Fruit fly (Drosophila melanogaster) whole organism, embryonic: ENCODE data around the gene crq.

Experiments
- Abd-B ChIP-seq: fragments of 200-800 bp; sonication (Bioruptor generic); optimal IDR thresholded peaks from 2 replicates; lab custom pipeline; 2018; ENCODE audit warnings: missing biosample characterization, mild to moderate bottlenecking, missing genetic modification characterization, moderate library complexity
- B-H1 ChIP-seq: fragments of 200-800 bp; sonication (Bioruptor generic); IDR thresholded peaks from 3 replicates; pipeline ENCODE4 v1.3.6; 2022; ENCODE audit warnings: missing biosample characterization, missing genetic modification characterization
- CG10209 ChIP-seq: fragments of 200-800 bp; sonication (Bioruptor generic); optimal IDR thresholded peaks from 3 replicates; lab custom pipeline; 2017; ENCODE audit warnings: missing biosample characterization, mild to moderate bottlenecking, missing genetic modification characterization, missing genetic modification reagents
- CG12155 ChIP-seq: fragments of 200-800 bp; sonication (Bioruptor generic); optimal IDR thresholded peaks from 3 replicates; lab custom pipeline; 2016; ENCODE audit warnings: missing biosample characterization, missing genetic modification characterization
- CG1233 ChIP-seq: fragments of 200-800 bp; sonication (Bioruptor generic); optimal IDR thresholded peaks from 4 replicates; lab custom pipeline; 2018; ENCODE audit warnings: missing biosample characterization, mild to moderate bottlenecking, missing genetic modification characterization
- CG12744 ChIP-seq: fragments of 200-800 bp; sonication (Bioruptor generic); optimal IDR thresholded peaks from 2 replicates; lab custom pipeline; 2016; ENCODE audit warnings: missing biosample characterization, missing genetic modification characterization
- CG13424 ChIP-seq: fragments of 200-800 bp; sonication (Bioruptor generic); optimal IDR thresholded peaks from 2 replicates; lab custom pipeline; 2019; ENCODE audit warnings: missing biosample characterization, mild to moderate bottlenecking, missing genetic modification characterization, moderate library complexity
- CG13894 ChIP-seq: fragments of 200-800 bp; sonication (Bioruptor generic); optimal IDR thresholded peaks from 3 replicates; lab custom pipeline; 2018; ENCODE audit warnings: missing biosample characterization, mild to moderate bottlenecking, missing genetic modification characterization, moderate library complexity
- CG14860 ChIP-seq: fragments of 200-800 bp; sonication (Bioruptor generic); IDR thresholded peaks from 3 replicates; pipeline ENCODE4 v1.3.6; 2022; ENCODE audit warnings: missing biosample characterization, missing genetic modification characterization; ENCODE audit not compliant: partially characterized antibody
- CG15601 ChIP-seq: fragments of 200-800 bp; sonication (Bioruptor generic); optimal IDR thresholded peaks from 3 replicates; lab custom pipeline; 2019; ENCODE audit warnings: missing biosample characterization, mild to moderate bottlenecking, missing genetic modification characterization, moderate library complexity
- CG16815 ChIP-seq: fragments of 200-800 bp; sonication (Bioruptor generic); optimal IDR thresholded peaks from 3 replicates; lab custom pipeline; 2017; ENCODE audit warnings: missing biosample characterization, mild to moderate bottlenecking, missing genetic modification characterization
- CG1792 ChIP-seq: fragments of 200-800 bp; sonication (Bioruptor generic); optimal IDR thresholded peaks from 2 replicates; lab custom pipeline; 2016; ENCODE audit warnings: missing biosample characterization, missing genetic modification characterization
- CG18262 ChIP-seq: fragments of 200-800 bp; optimal IDR thresholded peaks from 3 replicates; lab custom pipeline; 2019; ENCODE audit warnings: missing biosample characterization, mild to moderate bottlenecking, missing genetic modification characterization, moderate library complexity
- CG2129 ChIP-seq: fragments of 200-800 bp; sonication (Bioruptor generic); IDR thresholded peaks from 2 replicates; pipeline ENCODE4 v1.3.6; 2022; ENCODE audit warnings: missing biosample characterization, missing genetic modification characterization; ENCODE audit not compliant: partially characterized antibody
- CG2202 ChIP-seq: fragments of 200-800 bp; sonication (Bioruptor generic); optimal IDR thresholded peaks from 2 replicates; lab custom pipeline; 2018; ENCODE audit warnings: missing biosample characterization, mild to moderate bottlenecking, missing genetic modification characterization
- CG2889 ChIP-seq: fragments of 200-800 bp; sonication (Bioruptor generic); IDR thresholded peaks from 3 replicates; pipeline ENCODE4 v1.3.6; 2022; ENCODE audit warnings: missing biosample characterization, missing genetic modification characterization
- CG34224 ChIP-seq: fragments of 200-800 bp; sonication (Bioruptor generic); IDR thresholded peaks from 3 replicates; pipeline ENCODE4 v1.3.6; 2022; ENCODE audit warnings: missing biosample characterization, missing genetic modification characterization; ENCODE audit not compliant: partially characterized antibody
- CG34422 ChIP-seq: fragments of 200-800 bp; sonication (Bioruptor generic); IDR thresholded peaks from 3 replicates; pipeline ENCODE4 v1.3.6; 2022; ENCODE audit warnings: missing biosample characterization, missing genetic modification characterization
- CG6175 ChIP-seq: fragments of 200-800 bp; sonication (Bioruptor generic); IDR thresholded peaks from 3 replicates; pipeline ENCODE4 v1.3.6; 2022; ENCODE audit warnings: missing biosample characterization, missing genetic modification characterization
- CG8290 ChIP-seq, 3 experiments: fragments of 200-800 bp; sonication (Bioruptor generic); optimal IDR thresholded peaks; 2 replicates each; lab custom pipeline; 2016 to 2019; ENCODE audit warnings: missing biosample characterization in 3 of 3, missing genetic modification characterization in 3 of 3, mild to moderate bottlenecking in 2 of 3, moderate library complexity in 1 of 3
- CG8388 ChIP-seq: fragments of 200-800 bp; sonication (Bioruptor generic); optimal IDR thresholded peaks from 2 replicates; lab custom pipeline; 2019; ENCODE audit warnings: missing biosample characterization, mild to moderate bottlenecking, missing genetic modification characterization, moderate library complexity
- CG8924 ChIP-seq: fragments of 200-800 bp; optimal IDR thresholded peaks from 3 replicates; lab custom pipeline; 2019; ENCODE audit warnings: missing biosample characterization, mild to moderate bottlenecking, missing genetic modification characterization, moderate library complexity
- CkIIα-i1 ChIP-seq: fragments of 200-800 bp; sonication (Bioruptor generic); IDR thresholded peaks from 2 replicates; pipeline ENCODE4 v1.3.6; 2022; ENCODE audit warnings: missing biosample characterization, missing genetic modification characterization
- D ChIP-seq, 2 experiments: fragments of 200-800 bp in 1 of 2; fragments of >200 bp in 1 of 2; sonication (Bioruptor generic) in 1 of 2; optimal IDR thresholded peaks; 2 replicates in 1 of 2; 3 replicates in 1 of 2; lab custom pipeline; 2017; ENCODE audit warnings: mild to moderate bottlenecking in 1 of 2, missing biosample characterization in 1 of 2, missing genetic modification characterization in 1 of 2, missing genetic modification reagents in 1 of 2
- Elba2 ChIP-seq: fragments of 200-800 bp; sonication (Bioruptor generic); optimal IDR thresholded peaks from 3 replicates; lab custom pipeline; 2016; ENCODE audit warnings: missing biosample characterization, missing genetic modification characterization
- Gsc ChIP-seq: fragments of 200-800 bp; sonication (Bioruptor generic); IDR thresholded peaks from 2 replicates; pipeline ENCODE4 v1.3.6; 2022; ENCODE audit warnings: missing biosample characterization, missing genetic modification characterization
- H2.0 ChIP-seq: fragments of 200-800 bp; sonication (Bioruptor generic); IDR thresholded peaks from 2 replicates; pipeline ENCODE4 v1.3.6; 2022; ENCODE audit warnings: missing biosample characterization, missing genetic modification characterization
- MESR4 ChIP-seq: fragments of 200-800 bp; sonication (Bioruptor generic); optimal IDR thresholded peaks from 2 replicates; lab custom pipeline; 2018; ENCODE audit warnings: missing biosample characterization, mild to moderate bottlenecking, missing genetic modification characterization, moderate library complexity
- Mad ChIP-seq: fragments of 200-800 bp; sonication (Bioruptor generic); optimal IDR thresholded peaks from 2 replicates; lab custom pipeline; 2016; ENCODE audit warnings: missing biosample characterization, missing genetic modification characterization
- Mrtf ChIP-seq: fragments of 200-800 bp; sonication (Bioruptor generic); IDR thresholded peaks from 3 replicates; pipeline ENCODE4 v1.3.6; 2022; ENCODE audit warnings: missing biosample characterization, missing genetic modification characterization
- Spps ChIP-seq: fragments of 200-800 bp; sonication (Bioruptor generic); optimal IDR thresholded peaks from 2 replicates; lab custom pipeline; 2018; ENCODE audit warnings: missing biosample characterization, mild to moderate bottlenecking, missing genetic modification characterization
- ap ChIP-seq: fragments of 200-800 bp; sonication (Bioruptor generic); IDR thresholded peaks from 2 replicates; pipeline ENCODE4 v1.3.6; 2022; ENCODE audit warnings: missing biosample characterization, missing genetic modification characterization
- chif ChIP-seq, 2 experiments: fragments of 200-800 bp; sonication (Bioruptor generic); optimal IDR thresholded peaks; 3 replicates each; lab custom pipeline; 2016; ENCODE audit warnings: missing biosample characterization in 2 of 2, missing genetic modification characterization in 2 of 2
- dan ChIP-seq: fragments of 200-800 bp; sonication (Bioruptor generic); IDR thresholded peaks from 2 replicates; pipeline ENCODE4 v1.3.6; 2022; ENCODE audit warnings: missing biosample characterization, missing genetic modification characterization
- esg ChIP-seq: fragments of 200-800 bp; sonication (Bioruptor generic); conservative IDR thresholded peaks from 2 replicates; pipeline ENCODE4 v1.3.6; 2022; ENCODE audit warnings: missing biosample characterization, missing genetic modification characterization
- hkb ChIP-seq, 2 experiments: fragments of 200-800 bp in 1 of 2; fragments of >200 bp in 1 of 2; sonication (Bioruptor generic) in 1 of 2; IDR thresholded peaks in 1 of 2; optimal IDR thresholded peaks in 1 of 2; 2 replicates each; pipeline versions ENCODE4 v1.3.6 to Lab custom; 2017 to 2022; ENCODE audit warnings: missing biosample characterization in 1 of 2, missing genetic modification characterization in 1 of 2
- kni ChIP-seq: fragments of 200-800 bp; sonication (Bioruptor generic); optimal IDR thresholded peaks from 3 replicates; lab custom pipeline; 2017; ENCODE audit warnings: mild to moderate bottlenecking, missing biosample characterization, missing genetic modification reagents, missing genetic modification characterization
- lbe ChIP-seq: fragments of 200-800 bp; sonication (Bioruptor generic); optimal IDR thresholded peaks from 2 replicates; lab custom pipeline; 2016; ENCODE audit warnings: missing biosample characterization, mild to moderate bottlenecking, missing genetic modification characterization
- nmo ChIP-seq: fragments of 200-800 bp; sonication (Bioruptor generic); optimal IDR thresholded peaks from 2 replicates; lab custom pipeline; 2018; ENCODE audit warnings: missing biosample characterization, mild to moderate bottlenecking, missing genetic modification characterization, moderate library complexity
- otp ChIP-seq: fragments of 200-800 bp; sonication (Bioruptor generic); IDR thresholded peaks from 3 replicates; pipeline ENCODE4, ENCODE4 v1.3.6; 2022; ENCODE audit warnings: missing biosample characterization, missing genetic modification characterization
- p53 ChIP-seq: fragments of 200-800 bp; sonication (Bioruptor generic); optimal IDR thresholded peaks from 2 replicates; lab custom pipeline; 2016; ENCODE audit warnings: missing biosample characterization, missing genetic modification characterization
- pita ChIP-seq: fragments of 200-800 bp; sonication (Bioruptor generic); optimal IDR thresholded peaks from 2 replicates; lab custom pipeline; 2017; ENCODE audit warnings: missing biosample characterization, mild to moderate bottlenecking, missing genetic modification characterization
- trh ChIP-seq: fragments of 200-800 bp; sonication (Bioruptor generic); optimal IDR thresholded peaks from 2 replicates; lab custom pipeline; 2016; ENCODE audit warnings: missing biosample characterization, missing genetic modification characterization
- usp ChIP-seq: fragments of >200 bp; optimal IDR thresholded peaks from 2 replicates; lab custom pipeline; 2017; ENCODE audit warnings: missing biosample characterization, missing genetic modification characterization
- zen ChIP-seq: fragments of 200-800 bp; sonication (Bioruptor generic); optimal IDR thresholded peaks from 3 replicates; lab custom pipeline; 2018; ENCODE audit warnings: missing biosample characterization, mild to moderate bottlenecking, missing genetic modification characterization, moderate library complexity
- zen2 ChIP-seq: fragments of 200-800 bp; sonication (Bioruptor generic); IDR thresholded peaks from 3 replicates; pipeline ENCODE4 v1.3.6; 2022; ENCODE audit warnings: missing biosample characterization, missing genetic modification characterization; ENCODE audit not compliant: partially characterized antibody

The crq gene

DNA sequence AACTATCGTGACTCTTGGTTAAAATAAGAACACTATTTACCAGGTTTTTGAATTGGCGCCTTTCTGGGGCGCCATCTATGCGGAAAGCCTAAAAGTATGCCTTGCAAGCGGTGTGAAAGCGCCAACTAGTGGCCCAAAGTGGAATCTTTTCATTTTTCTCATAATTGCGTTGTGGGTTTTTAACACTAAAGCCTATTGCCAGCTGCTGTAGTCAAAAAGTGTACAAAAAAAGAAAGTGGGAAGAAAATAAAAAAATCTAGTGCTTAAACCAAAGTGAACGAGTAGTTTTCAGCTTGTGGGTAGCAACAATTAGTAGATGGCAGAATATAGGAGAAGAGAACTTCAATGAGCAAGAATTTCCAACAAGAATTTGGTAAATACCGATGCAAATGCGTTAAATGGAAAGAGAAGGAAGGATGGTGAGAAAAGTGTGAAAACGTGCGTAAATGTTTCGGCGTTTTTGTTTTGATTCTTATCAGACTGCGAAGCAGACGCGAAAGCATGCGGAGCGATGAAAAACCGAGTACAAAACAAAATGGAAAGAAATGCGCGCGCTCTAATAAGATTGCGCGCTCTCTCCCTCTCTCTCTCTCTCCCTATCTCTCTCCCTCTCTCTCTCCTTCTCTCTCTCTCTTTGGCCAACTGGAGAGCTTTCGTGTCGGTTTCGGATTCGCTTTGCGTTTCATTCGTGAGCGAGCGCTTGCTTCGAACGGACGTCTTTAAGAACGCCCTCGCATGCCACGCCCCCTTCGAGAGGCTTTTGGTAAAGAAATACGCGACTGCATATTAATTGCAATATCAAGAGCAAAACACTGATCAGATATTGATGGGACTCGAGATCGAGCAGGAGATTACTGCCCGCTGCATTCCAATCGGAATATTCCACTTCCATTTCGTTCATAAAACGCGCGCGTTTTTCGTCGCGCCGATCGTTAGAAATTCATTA, 37.6 kb upstream of the crq start (continued):
- peak; percentile 97 for TF ChIP-seq zen2
- TF ChIP-seq CG2889 = 0 out of 3 replicates have a peak, but pooled peaks have one; percentile 16
- no peak for TF ChIP-seq D (optimal IDR thresholded peaks at IDR 0.05; lab: Kevin White, UChicago)
- no peak for TF ChIP-seq D (GFP tag; optimal IDR thresholded peaks at IDR 0.05; lab: Kevin White, UChicago)
- TF ChIP-seq chif (GFP tag; optimal IDR thresholded peaks at IDR 0.05; lab: Kevin White, UChicago) = peak; percentile 63 to 80
- TF ChIP-seq Mrtf (GFP tag; lab: Robert Waterston, UW) = peak; percentile 75; the same call in 2 of the 3 replicates
- TF ChIP-seq usp (GFP tag; lab: Kevin White, UChicago) = no peak
- peak; percentile 59 for TF ChIP-seq Mad (GFP tag; lab: Kevin White, UChicago)
- TF ChIP-seq CG1792 = peak; percentile 69
- TF ChIP-seq Elba2 (GFP tag; lab: Kevin White, UChicago) = peak; percentile 10
- TF ChIP-seq CG8924 (tag; lab: Kevin White, UChicago) = peak; percentile 12
- peak; percentile 71 for TF ChIP-seq nmo
- TF ChIP-seq lbe (GFP tag; lab: Kevin White, UChicago) = peak; percentile 96
- TF ChIP-seq CG2129 = no peak
- no peak for TF ChIP-seq CkIIα-i1 (GFP tag; lab: Robert Waterston, UW)
- 0 out of 2 replicates have a peak, but pooled peaks have one; percentile 23 for TF ChIP-seq esg
- TF ChIP-seq CG15601 (tag; lab: Kevin White, UChicago) = peak; percentile 36
- peak; percentile 74 for TF ChIP-seq CG34422
- peak; percentile 25 for TF ChIP-seq zen (tag; lab: Kevin White, UChicago)
- peak; percentile 86 for TF ChIP-seq CG8290 (GFP tag; optimal IDR thresholded peaks at IDR 0.05; lab: Kevin White, UChicago)
- peak in 1 of 2 experiments; percentile 79 for TF ChIP-seq CG8290 (tag; optimal IDR thresholded peaks at IDR 0.05; lab: Kevin White, UChicago)
- TF ChIP-seq otp (GFP tag; lab: Robert Waterston, UW) = peak; percentile 72
- TF ChIP-seq CG12155 (GFP tag; lab: Kevin White, UChicago) = peak; percentile 46
- no peak for TF ChIP-seq MESR4 (GFP tag; lab: Kevin White, UChicago)
- TF ChIP-seq Abd-B = peak; percentile 62
- TF ChIP-seq trh = peak; percentile 52
- no peak for TF ChIP-seq CG14860 (GFP tag; lab: Robert Waterston, UW)
- no peak for TF ChIP-seq Gsc (GFP tag; lab: Robert Waterston, UW)
- peak; percentile 38 for TF ChIP-seq CG13424 (tag; lab: Kevin White, UChicago)
- TF ChIP-seq CG34224 (GFP tag; lab: Robert Waterston, UW) = peak; percentile 88
- TF ChIP-seq hkb (optimal IDR thresholded peaks at IDR 0.05; lab: Kevin White, UChicago) = peak; percentile 78
- peak; percentile 60 for TF ChIP-seq hkb (GFP tag; IDR thresholded peaks at IDR 0.05; lab: Robert Waterston, UW)
- no peak for TF ChIP-seq CG2202 (tag; lab: Kevin White, UChicago)
- TF ChIP-seq CG10209 (GFP tag; lab: Kevin White, UChicago) = peak; percentile 46
- TF ChIP-seq CG8388 (GFP tag; lab: Kevin White, UChicago) = peak; percentile 14
- TF ChIP-seq dan (GFP tag; lab: Robert Waterston, UW) = no peak
- no peak; the same call in 1 of the 3 replicates for TF ChIP-seq B-H1 (GFP tag; lab: Robert Waterston, UW)
- peak; percentile 80 for TF ChIP-seq CG12744
- peak; percentile 72 for TF ChIP-seq CG13894
- peak; percentile 35 for TF ChIP-seq CG1233 (GFP tag; lab: Kevin White, UChicago)
- TF ChIP-seq CG18262 (tag; lab: Kevin White, UChicago) = peak; percentile 32
- peak; percentile 51; the same call in 1 of the 2 replicates for TF ChIP-seq H2.0 (GFP tag; lab: Robert Waterston, UW)
- peak; percentile 16 for TF ChIP-seq pita
- no peak for TF ChIP-seq ap (GFP tag; lab: Robert Waterston, UW)
- TF ChIP-seq p53 (GFP tag; lab: Kevin White, UChicago) = peak; percentile 85
- TF ChIP-seq Spps (tag; lab: Kevin White, UChicago) = peak; percentile 18
- peak; percentile 58 for TF ChIP-seq CG16815 (GFP tag; lab: Kevin White, UChicago)
- TF ChIP-seq kni (GFP tag; lab: Kevin White, UChicago) = peak; percentile 21
- no peak for TF ChIP-seq CG6175 (GFP tag; lab: Robert Waterston, UW)
